Worm (Caenorhabditis elegans): ENCODE measurements around the gene gpcp-2.

- TF ChIP-seq ceh-43 (GFP tag; optimal IDR thresholded peaks at IDR 0.05) (no peak), nhr-237 (tag; optimal IDR thresholded peaks at IDR 0.05) (no peak)
Measured at ce11 chrII:8028246-8028694, 44.9 kb downstream of the gpcp-2 start.
